Fruit fly (Drosophila melanogaster) Kc167 (cell line): ENCODE results near the gene 4E-T.

Source experiments
- Myc ChIP-seq: fragments of >200 bp; optimal IDR thresholded peaks from 2 replicates; lab custom pipeline; 2017; ENCODE audit warnings: missing external identifiers
- Sin3A ChIP-seq: fragments of >200 bp; optimal IDR thresholded peaks from 2 replicates; lab custom pipeline; 2018; ENCODE audit warnings: missing external identifiers
- h ChIP-seq: fragments of >200 bp; optimal IDR thresholded peaks from 3 replicates; lab custom pipeline; 2018; ENCODE audit warnings: missing external identifiers
- psq ChIP-seq: fragments of >200 bp; optimal IDR thresholded peaks from 2 replicates; lab custom pipeline; 2017; ENCODE audit warnings: missing external identifiers

DNA sequence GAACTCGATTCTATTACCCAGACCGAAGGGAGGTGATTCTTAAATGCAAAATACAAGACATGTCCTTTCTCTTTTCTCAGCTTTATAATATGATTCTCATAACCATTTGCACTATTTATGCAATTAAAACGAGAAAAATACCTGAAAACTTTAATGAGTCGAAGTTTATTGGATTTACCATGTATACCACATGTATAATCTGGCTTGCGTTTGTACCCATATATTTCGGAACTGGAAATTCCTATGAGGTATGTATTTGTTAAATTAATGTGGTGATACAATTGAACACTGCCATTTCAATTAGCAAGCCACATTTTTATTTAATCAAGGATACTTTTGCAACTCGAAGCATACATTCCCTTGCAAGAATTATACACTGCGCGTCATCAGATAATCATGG lies 13.8 kb downstream of the 4E-T start:
- TF ChIP-seq Sin3A (no peak), h (lab: Kevin White, UChicago) (no peak), psq (no peak), Myc (lab: Kevin White, UChicago) (no peak)
